ENCODE assay signal across 7 worm cellular contexts in genomic region chrV:13371336-13371735, ce11.
TF ChIP-seq lines count a peak whose summit lies in the region.

No protein-coding gene starts in this region.

TF ChIP-seq in whole organism, L1 larva, 84 proteins besides CTCF, POLR2A, EP300 and RAD21 (continues in another document):
- TF ChIP-seq pqm-1 (tag; optimal IDR thresholded peaks at IDR 0.05; lab: Kevin White, UChicago) (no peak), egl-13 (tag; optimal IDR thresholded peaks at IDR 0.05; lab: Kevin White, UChicago) (no peak), snpc-4 (tag; optimal IDR thresholded peaks at IDR 0.05; lab: Kevin White, UChicago) (no peak), lin-14 (GFP tag; optimal IDR thresholded peaks at IDR 0.05; lab: Kevin White, UChicago) (peak; percentile 96), nhr-12 (tag; optimal IDR thresholded peaks at IDR 0.05; lab: Kevin White, UChicago) (no peak), grh-1 (GFP tag; IDR thresholded peaks at IDR 0.05; lab: Robert Waterston, UW) (peak; percentile 100), ceh-82 (tag; optimal IDR thresholded peaks at IDR 0.05; lab: Kevin White, UChicago) (peak in 2 of 3 experiments; percentile 24 to 26), blmp-1 (tag; optimal IDR thresholded peaks at IDR 0.05; lab: Kevin White, UChicago) (peak; percentile 95), elt-3 (tag; optimal IDR thresholded peaks at IDR 0.05; lab: Kevin White, UChicago) (peak in 5 of 6 experiments; percentile 59 to 96 (median 93)), ces-1 (GFP tag; optimal IDR thresholded peaks at IDR 0.05; lab: Kevin White, UChicago) (no peak), fkh-4 (tag; optimal IDR thresholded peaks at IDR 0.05; lab: Kevin White, UChicago; ENCODE audit: borderline replicate concordance) (no peak), nhr-90 (tag; optimal IDR thresholded peaks at IDR 0.05; lab: Kevin White, UChicago; ENCODE audit: poor library complexity) (peak; percentile 84)

TF ChIP-seq in whole organism, L2 larva, 48 proteins besides CTCF, POLR2A, EP300 and RAD21 (continues in another document):
- no peak for TF ChIP-seq mab-5 (tag; optimal IDR thresholded peaks at IDR 0.05; lab: Kevin White, UChicago)
- no peak for TF ChIP-seq nhr-237 (tag; optimal IDR thresholded peaks at IDR 0.05; lab: Kevin White, UChicago)
- TF ChIP-seq blmp-1 (tag; optimal IDR thresholded peaks at IDR 0.05; lab: Kevin White, UChicago; ENCODE audit: insufficient read depth): peak; percentile 76
- TF ChIP-seq fos-1 (tag; optimal IDR thresholded peaks at IDR 0.05; lab: Kevin White, UChicago): peak; percentile 74
- peak; percentile 64 for TF ChIP-seq lin-13 (GFP tag; optimal IDR thresholded peaks at IDR 0.05; lab: Kevin White, UChicago)
- TF ChIP-seq elt-3 (tag; optimal IDR thresholded peaks at IDR 0.05; lab: Kevin White, UChicago): no peak
- TF ChIP-seq sma-9 (GFP tag; optimal IDR thresholded peaks at IDR 0.05; lab: Kevin White, UChicago): peak; percentile 77
- TF ChIP-seq sma-9 (tag; optimal IDR thresholded peaks at IDR 0.05; lab: Kevin White, UChicago): no peak
- no peak for TF ChIP-seq peb-1 (tag; optimal IDR thresholded peaks at IDR 0.05; lab: Kevin White, UChicago)
- no peak for TF ChIP-seq elt-1 (tag; optimal IDR thresholded peaks at IDR 0.05; lab: Kevin White, UChicago)
- no peak for TF ChIP-seq nhr-77 (tag; optimal IDR thresholded peaks at IDR 0.05; lab: Kevin White, UChicago)
- peak in 1 of 2 experiments; percentile 58 for TF ChIP-seq lsy-2 (tag; optimal IDR thresholded peaks at IDR 0.05; lab: Kevin White, UChicago)
- TF ChIP-seq unc-39 (tag; optimal IDR thresholded peaks at IDR 0.05; lab: Kevin White, UChicago): no peak

TF ChIP-seq in whole organism, L3 larva, 47 proteins besides CTCF, POLR2A, EP300 and RAD21 (continues in another document):
- TF ChIP-seq eor-1 (tag; optimal IDR thresholded peaks at IDR 0.05; lab: Kevin White, UChicago) (peak in 1 of 2 experiments; percentile 39), fkh-2 (tag; optimal IDR thresholded peaks at IDR 0.05; lab: Kevin White, UChicago) (no peak), ceh-82 (tag; optimal IDR thresholded peaks at IDR 0.05; lab: Kevin White, UChicago) (no peak), egl-5 (tag; optimal IDR thresholded peaks at IDR 0.05; lab: Kevin White, UChicago) (peak; percentile 64), tbx-2 (tag; optimal IDR thresholded peaks at IDR 0.05; lab: Kevin White, UChicago) (peak; percentile 69), nhr-28 (tag; optimal IDR thresholded peaks at IDR 0.05; lab: Kevin White, UChicago) (no peak), pqm-1 (tag; optimal IDR thresholded peaks at IDR 0.05; lab: Kevin White, UChicago) (no peak), elt-1 (tag; optimal IDR thresholded peaks at IDR 0.05; lab: Kevin White, UChicago) (peak; percentile 57), zag-1 (tag; optimal IDR thresholded peaks at IDR 0.05; lab: Kevin White, UChicago) (no peak), nhr-25 (tag; optimal IDR thresholded peaks at IDR 0.05; lab: Kevin White, UChicago) (peak; percentile 99), aly-2 (tag; optimal IDR thresholded peaks at IDR 0.05; lab: Kevin White, UChicago) (no peak), R02D3.7 (tag; optimal IDR thresholded peaks at IDR 0.05; lab: Kevin White, UChicago) (no peak), elt-3 (tag; optimal IDR thresholded peaks at IDR 0.05; lab: Kevin White, UChicago) (peak in 2 of 3 experiments; percentile 59 to 81)

TF ChIP-seq in whole organism, L4 larva, 104 proteins besides CTCF, POLR2A, EP300 and RAD21 (continues in another document):
- peak in 1 of 2 experiments; percentile 68 for TF ChIP-seq mdl-1 (tag; optimal IDR thresholded peaks at IDR 0.05; lab: Kevin White, UChicago)
- no peak for TF ChIP-seq ceh-82 (tag; optimal IDR thresholded peaks at IDR 0.05; lab: Kevin White, UChicago)
- peak; percentile 21 to 43 for TF ChIP-seq lsy-2 (tag; optimal IDR thresholded peaks at IDR 0.05; lab: Kevin White, UChicago)
- no peak for TF ChIP-seq daf-19 (GFP tag; conservative IDR thresholded peaks at IDR 0.05; lab: Robert Waterston, UW)
- TF ChIP-seq lin-38 (GFP tag; IDR thresholded peaks at IDR 0.05; lab: Robert Waterston, UW): peak; percentile 38
- peak; percentile 94 for TF ChIP-seq nhr-25 (tag; optimal IDR thresholded peaks at IDR 0.05; lab: Kevin White, UChicago; ENCODE audit: borderline replicate concordance, insufficient read depth)
- TF ChIP-seq dve-1 (tag; optimal IDR thresholded peaks at IDR 0.05; lab: Kevin White, UChicago; ENCODE audit: insufficient read depth): peak; percentile 26
- peak; percentile 6 for TF ChIP-seq nhr-102 (tag; optimal IDR thresholded peaks at IDR 0.05; lab: Kevin White, UChicago)
- peak; percentile 74 for TF ChIP-seq mep-1 (tag; optimal IDR thresholded peaks at IDR 0.05; lab: Kevin White, UChicago)
- TF ChIP-seq nhr-48 (tag; optimal IDR thresholded peaks at IDR 0.05; lab: Kevin White, UChicago): peak; percentile 62
- peak; percentile 56 for TF ChIP-seq hlh-30 (tag; optimal IDR thresholded peaks at IDR 0.05; lab: Kevin White, UChicago; ENCODE audit: insufficient read depth)
- TF ChIP-seq madf-5 (GFP tag; IDR thresholded peaks at IDR 0.05; lab: Robert Waterston, UW): 0 out of 4 replicates have a peak, but pooled peaks of 1 of the 2 experiments have one; percentile 44
- peak; percentile 72 for TF ChIP-seq hlh-11 (tag; optimal IDR thresholded peaks at IDR 0.05; lab: Kevin White, UChicago)

TF ChIP-seq in whole organism, late embryonic, 69 proteins besides CTCF, POLR2A, EP300 and RAD21:
- peak; percentile 1 for TF ChIP-seq pros-1 (tag; optimal IDR thresholded peaks at IDR 0.05; lab: Kevin White, UChicago)
- TF ChIP-seq F13H6.1 (tag; optimal IDR thresholded peaks at IDR 0.05; lab: Kevin White, UChicago): peak; percentile 49
- peak; percentile 34 for TF ChIP-seq ceh-31 (tag; optimal IDR thresholded peaks at IDR 0.05; lab: Kevin White, UChicago)
- TF ChIP-seq tbx-2 (tag; optimal IDR thresholded peaks at IDR 0.05; lab: Kevin White, UChicago): no peak

TF ChIP-seq in whole organism, mixed stage, embryonic, 35 proteins besides CTCF, POLR2A, EP300 and RAD21:
- TF ChIP-seq ceh-43 (GFP tag; optimal IDR thresholded peaks at IDR 0.05; lab: Kevin White, UChicago) (no peak), unc-62 (GFP tag; optimal IDR thresholded peaks at IDR 0.05; lab: Kevin White, UChicago) (peak; percentile 7), elt-1 (tag; optimal IDR thresholded peaks at IDR 0.05; lab: Kevin White, UChicago; ENCODE audit: borderline replicate concordance, insufficient read depth) (no peak), tbx-8 (GFP tag; optimal IDR thresholded peaks at IDR 0.05; lab: Kevin White, UChicago) (no peak), sem-2 (GFP tag; optimal IDR thresholded peaks at IDR 0.05; lab: Kevin White, UChicago) (no peak), flh-1 (GFP tag; optimal IDR thresholded peaks at IDR 0.05; lab: Kevin White, UChicago) (no peak), unc-39 (tag; optimal IDR thresholded peaks at IDR 0.05; lab: Kevin White, UChicago) (no peak), drap-1 (GFP tag; optimal IDR thresholded peaks at IDR 0.05; lab: Kevin White, UChicago) (no peak), lin-32 (GFP tag; optimal IDR thresholded peaks at IDR 0.05; lab: Kevin White, UChicago) (no peak), nhr-2 (tag; optimal IDR thresholded peaks at IDR 0.05; lab: Kevin White, UChicago) (peak; percentile 20), elt-3 (tag; optimal IDR thresholded peaks at IDR 0.05; lab: Kevin White, UChicago) (no peak), unc-120 (tag; optimal IDR thresholded peaks at IDR 0.05; lab: Kevin White, UChicago; ENCODE audit: poor library complexity, severe bottlenecking) (no peak), ceh-83 (GFP tag; optimal IDR thresholded peaks at IDR 0.05; lab: Kevin White, UChicago) (no peak), nhr-76 (tag; optimal IDR thresholded peaks at IDR 0.05; lab: Kevin White, UChicago) (no peak), ztf-11 (tag; optimal IDR thresholded peaks at IDR 0.05; lab: Kevin White, UChicago) (no peak), mab-5 (tag; optimal IDR thresholded peaks at IDR 0.05; lab: Kevin White, UChicago) (no peak), zip-8 (tag; optimal IDR thresholded peaks at IDR 0.05; lab: Kevin White, UChicago) (peak; percentile 86), nhr-12 (tag; optimal IDR thresholded peaks at IDR 0.05; lab: Kevin White, UChicago) (no peak), mep-1 (tag; optimal IDR thresholded peaks at IDR 0.05; lab: Kevin White, UChicago) (no peak), cnd-1 (tag; optimal IDR thresholded peaks at IDR 0.05; lab: Kevin White, UChicago) (no peak)

TF ChIP-seq in whole organism, young adult, 124 proteins besides CTCF, POLR2A, EP300 and RAD21:
- TF ChIP-seq cebp-1 (GFP tag; IDR thresholded peaks at IDR 0.05; lab: Robert Waterston, UW) (no peak), cebp-1 (tag; optimal IDR thresholded peaks at IDR 0.05; lab: Kevin White, UChicago) (peak; percentile 81), lsl-1 (GFP tag; optimal IDR thresholded peaks at IDR 0.05; lab: Kevin White, UChicago) (no peak), dpl-1 (GFP tag; optimal IDR thresholded peaks at IDR 0.05; lab: Kevin White, UChicago) (no peak), athp-1 (tag; optimal IDR thresholded peaks at IDR 0.05; lab: Kevin White, UChicago) (no peak), nfya-2 (GFP tag; IDR thresholded peaks at IDR 0.05; lab: Robert Waterston, UW) (no peak), Y56A3A.18 (GFP tag; IDR thresholded peaks at IDR 0.05; lab: Robert Waterston, UW) (no peak), T07F8.4 (tag; optimal IDR thresholded peaks at IDR 0.05; lab: Kevin White, UChicago) (no peak), lin-26 (GFP tag; IDR thresholded peaks at IDR 0.05; lab: Robert Waterston, UW) (peak; percentile 21; the same call in 1 of the 2 replicates), lin-40 (tag; optimal IDR thresholded peaks at IDR 0.05; lab: Kevin White, UChicago) (peak; percentile 49), zim-3 (tag; optimal IDR thresholded peaks at IDR 0.05; lab: Kevin White, UChicago) (no peak), zfh-2 (GFP tag; conservative IDR thresholded peaks at IDR 0.05; lab: Robert Waterston, UW) (no peak), ztf-18 (tag; optimal IDR thresholded peaks at IDR 0.05; lab: Kevin White, UChicago) (no peak), lin-54 (GFP tag; optimal IDR thresholded peaks at IDR 0.05; lab: Kevin White, UChicago) (no peak), ceh-27 (GFP tag; optimal IDR thresholded peaks at IDR 0.05; lab: Kevin White, UChicago) (peak; percentile 64), ztf-26 (tag; optimal IDR thresholded peaks at IDR 0.05; lab: Kevin White, UChicago) (peak; percentile 48), xnd-1 (tag; optimal IDR thresholded peaks at IDR 0.05; lab: Kevin White, UChicago) (no peak), rpc-1 (optimal IDR thresholded peaks at IDR 0.05; lab: Kevin White, UChicago) (no peak), rpc-1 (tag; optimal IDR thresholded peaks at IDR 0.05; lab: Kevin White, UChicago) (no peak), madf-10 (tag; optimal IDR thresholded peaks at IDR 0.05; lab: Kevin White, UChicago) (no peak), F23B12.7 (tag; optimal IDR thresholded peaks at IDR 0.05; lab: Kevin White, UChicago; ENCODE audit: insufficient read depth) (no peak), B0035.1 (tag; optimal IDR thresholded peaks at IDR 0.05; lab: Kevin White, UChicago) (no peak)
